Worm (Caenorhabditis elegans) whole organism, midembryonic: ENCODE results near the gene E04F6.9.

Experiments used
- T22C8.4 ChIP-seq: fragments of 200-800 bp; sonication (Bioruptor generic); IDR thresholded peaks from 2 replicates; pipeline ENCODE4 v1.3.6; 2022; ENCODE audit warnings: missing genetic modification characterization, missing compliant biosample characterization
- cog-1 ChIP-seq: sonication (generic microtip); optimal IDR thresholded peaks from 2 replicates; lab custom pipeline; 2016; ENCODE audit warnings: missing genetic modification characterization, missing compliant biosample characterization
- med-1 ChIP-seq: sonication (generic microtip); optimal IDR thresholded peaks from 2 replicates; lab custom pipeline; 2017; ENCODE audit warnings: missing genetic modification characterization, mild to moderate bottlenecking, missing compliant biosample characterization, antibody characterized with exemption, missing genetic modification reagents; ENCODE audit not compliant: insufficient read depth
- ref-1 ChIP-seq: fragments of 200-800 bp; sonication (Bioruptor generic); conservative IDR thresholded peaks from 2 replicates; pipeline ENCODE4 v1.3.6; 2022; ENCODE audit warnings: missing genetic modification reagents, missing genetic modification characterization, missing compliant biosample characterization
- tab-1 ChIP-seq: fragments of 200-800 bp; sonication (Bioruptor generic); IDR thresholded peaks from 2 replicates; pipeline ENCODE4 v1.3.6; 2022; ENCODE audit warnings: missing genetic modification characterization, missing compliant biosample characterization
- ztf-23 ChIP-seq: fragments of 200-800 bp; sonication (Bioruptor generic); IDR thresholded peaks from 2 replicates; pipeline ENCODE4 v1.3.6; 2022; ENCODE audit warnings: missing genetic modification reagents, missing genetic modification characterization, missing compliant biosample characterization

DNA sequence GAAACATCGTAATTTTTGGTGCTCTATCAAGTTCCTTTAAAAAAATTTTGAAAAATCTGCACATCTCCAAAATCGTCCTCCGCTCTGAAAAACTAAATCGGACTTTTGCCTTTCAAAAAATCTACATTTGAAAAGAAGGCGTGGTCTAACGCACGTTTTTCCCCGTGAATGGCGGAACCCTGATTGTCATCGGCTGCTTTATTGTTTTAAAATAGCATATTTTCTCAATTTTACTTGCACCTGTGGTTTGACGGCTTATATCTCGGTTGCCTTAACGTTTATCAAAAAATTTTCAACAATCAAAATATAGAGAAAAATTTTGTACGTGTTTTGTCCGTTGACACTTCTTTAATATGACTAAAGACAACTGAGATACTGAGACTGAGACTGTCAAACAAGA is 20.0 kb upstream of the E04F6.9 start:
- TF ChIP-seq ref-1 (GFP tag; lab: Robert Waterston, UW) (no peak), ztf-23 (GFP tag; lab: Robert Waterston, UW) (no peak), tab-1 (GFP tag; lab: Robert Waterston, UW) (no peak), T22C8.4 (GFP tag; lab: Robert Waterston, UW) (no peak), cog-1 (tag; lab: Kevin White, UChicago) (no peak), med-1 (GFP tag; lab: Kevin White, UChicago) (no peak)
